Fruit fly (Drosophila melanogaster) S2 (cell line): ENCODE data around the gene CG11755.

Experiments used
- CG8478 ChIP-seq: fragments of >200 bp; optimal IDR thresholded peaks from 2 replicates; lab custom pipeline; 2018
- CTCF ChIP-seq, 2 experiments: fragments of >200 bp; optimal IDR thresholded peaks; 2 replicates each; lab custom pipeline; 2018

CG11755 gene

dm6 chr3R:8663668-8664283 is 12.9 kb upstream of the CG11755 start, which contains the start of gene CG8032:
Gene CG8032 (plus strand): TSS chr3R:8664115.
- TF ChIP-seq CG8478 (lab: Kevin White, UChicago) = no peak
- TF ChIP-seq CTCF (optimal IDR thresholded peaks at IDR 0.05; lab: Kevin White, UChicago) = no peak

DNA sequence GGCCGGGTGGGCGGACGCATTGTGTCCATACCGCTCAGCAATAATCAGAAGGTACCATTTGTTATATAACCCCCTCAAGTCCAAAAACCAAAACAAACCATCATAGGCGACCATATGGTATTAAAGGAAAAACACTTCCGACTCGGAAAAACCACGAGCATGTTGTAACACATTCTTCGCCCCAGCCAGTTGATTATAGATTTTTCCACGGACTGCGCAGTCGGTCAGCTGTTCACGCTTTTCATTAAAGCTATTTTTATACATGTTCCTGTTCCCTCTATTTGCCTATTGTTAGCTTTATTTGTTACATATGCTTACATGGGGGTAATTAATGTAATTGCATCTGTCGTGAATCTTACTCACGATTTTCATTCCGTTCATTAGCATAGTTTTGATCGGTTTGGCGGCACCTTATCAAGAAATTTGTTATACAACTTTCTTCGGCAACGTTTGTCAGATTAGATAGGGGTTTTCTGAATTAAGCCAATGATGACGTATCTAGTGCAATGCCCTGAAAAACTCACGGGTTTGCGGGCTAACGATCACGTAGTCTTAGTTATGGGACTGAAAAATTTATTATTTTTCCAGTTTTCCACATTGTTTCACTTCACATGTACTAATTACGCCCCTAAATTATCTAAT is 11.9 kb upstream of the CG11755 start:
- TF ChIP-seq CG8478 (lab: Kevin White, UChicago) (no peak), CTCF (optimal IDR thresholded peaks at IDR 0.05; lab: Kevin White, UChicago) (no peak)

dm6 chr3R:8667568-8667967 is 9.1 kb upstream of the CG11755 start, which contains the start of gene CG8036:
Gene CG8036 (plus strand): TSS chr3R:8667868.
- TF ChIP-seq CTCF (optimal IDR thresholded peaks at IDR 0.05; lab: Kevin White, UChicago) = no peak
- no peak for TF ChIP-seq CG8478 (lab: Kevin White, UChicago)

DNA sequence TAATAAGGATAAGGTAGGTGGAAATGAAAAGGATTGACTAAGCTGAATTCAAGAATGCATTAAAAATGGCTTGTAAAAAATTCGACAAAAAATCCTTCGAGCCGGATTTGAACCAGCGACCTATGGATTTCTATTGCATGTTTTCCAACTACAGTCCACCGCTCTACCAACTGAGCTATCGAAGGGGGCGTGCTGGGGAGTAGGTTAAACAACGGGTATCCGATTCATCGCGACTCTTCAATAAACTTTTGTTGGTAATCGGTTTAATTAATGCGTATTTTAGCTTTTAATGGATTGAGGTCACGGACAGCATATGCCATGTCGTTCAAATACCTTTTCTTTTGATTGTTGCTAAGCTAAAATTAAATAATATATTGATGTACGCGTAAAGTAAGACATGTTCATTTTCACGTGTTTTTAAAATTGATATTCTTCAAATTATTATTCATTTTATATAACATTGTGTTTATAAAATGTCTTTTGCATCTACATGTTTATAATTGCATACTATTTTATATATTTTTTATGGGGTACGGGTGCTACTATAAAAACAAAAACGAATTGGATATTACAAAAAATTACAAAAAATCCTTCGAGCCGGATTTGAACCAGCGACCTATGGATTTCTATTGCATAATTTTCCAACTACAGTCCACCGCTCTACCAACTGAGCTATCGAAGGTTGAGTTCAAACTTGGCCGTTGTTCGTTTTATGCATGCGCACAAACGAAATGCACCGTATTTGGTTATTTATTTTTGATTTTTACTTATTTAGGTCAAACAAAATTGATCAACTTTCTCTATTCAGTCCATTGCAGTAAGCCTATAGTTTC is 8.5 kb upstream of the CG11755 start:
- no peak for TF ChIP-seq CTCF (optimal IDR thresholded peaks at IDR 0.05; lab: Kevin White, UChicago)
- no peak for TF ChIP-seq CG8478 (lab: Kevin White, UChicago)

DNA sequence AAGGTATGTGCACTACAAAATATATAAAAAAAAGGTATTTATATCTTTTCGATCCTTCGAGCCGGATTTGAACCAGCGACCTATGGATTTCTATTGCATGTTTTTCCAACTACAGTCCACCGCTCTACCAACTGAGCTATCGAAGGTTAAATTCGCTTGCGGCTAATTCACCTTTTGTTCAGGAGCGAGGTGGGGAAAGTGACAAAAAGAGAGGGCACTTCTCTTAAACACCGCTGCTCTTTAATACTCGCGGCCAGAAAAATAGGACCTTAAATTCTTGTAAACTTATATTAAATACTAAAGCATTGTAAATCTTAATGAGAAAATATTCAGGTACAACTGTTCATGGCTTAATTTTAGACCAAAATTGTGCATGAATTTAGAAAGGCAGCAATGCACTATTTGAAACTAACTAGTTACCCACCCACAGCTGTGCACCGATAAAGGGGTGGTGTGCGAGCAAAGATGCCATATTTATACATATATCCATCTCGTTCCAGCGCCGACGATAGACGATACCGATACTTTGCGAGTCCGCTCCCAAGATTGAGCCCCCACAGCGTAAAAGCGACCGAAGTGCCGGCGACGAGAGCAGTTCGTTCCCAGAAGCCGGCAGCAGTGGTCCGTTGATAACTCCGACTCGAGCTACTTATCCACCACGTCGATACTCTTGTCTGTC is 7.5 kb upstream of the CG11755 start:
- TF ChIP-seq CG8478 (lab: Kevin White, UChicago) = no peak
- no peak for TF ChIP-seq CTCF (optimal IDR thresholded peaks at IDR 0.05; lab: Kevin White, UChicago)

dm6 chr3R:8669900-8670528 is 6.7 kb upstream of the CG11755 start:
- no peak for TF ChIP-seq CTCF (optimal IDR thresholded peaks at IDR 0.05; lab: Kevin White, UChicago)
- no peak for TF ChIP-seq CG8478 (lab: Kevin White, UChicago)

dm6 chr3R:8670529-8671491 is 5.9 kb upstream of the CG11755 start, which contains the start of gene p:
Gene p (minus strand): TSS chr3R:8670684.
- no peak for TF ChIP-seq CG8478 (lab: Kevin White, UChicago)

- TF ChIP-seq CTCF (optimal IDR thresholded peaks at IDR 0.05; lab: Kevin White, UChicago) (no peak), CG8478 (lab: Kevin White, UChicago) (no peak)
Measured at dm6 chr3R:8673803-8674234, 2.9 kb upstream of the CG11755 start, which contains the start of gene mRpL19. Gene mRpL19 (plus strand): TSS chr3R:8674109.

DNA sequence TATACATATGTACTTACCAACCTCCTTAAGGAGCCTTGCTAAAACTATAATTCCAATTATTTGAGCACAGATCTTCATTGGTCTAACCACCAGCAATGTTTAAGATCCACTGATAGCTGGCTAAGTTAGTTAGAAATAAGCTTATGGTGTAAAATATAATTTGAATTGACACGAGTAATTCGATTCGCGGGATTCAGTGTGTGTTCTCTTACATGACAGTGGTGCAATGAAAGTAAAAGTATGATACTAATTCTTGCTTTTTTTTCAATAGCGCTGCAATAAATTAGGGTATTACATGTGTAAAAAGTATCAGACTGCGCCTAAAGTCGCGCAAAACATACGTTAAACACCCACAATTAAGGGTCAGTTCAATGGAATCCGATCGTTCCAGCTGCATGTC is 3.2 kb downstream of the CG11755 start, which contains the start of gene CG33325:
Gene CG33325, minus strand, starts transcription at position 101 of the 400 bp plus-strand sequence.
- TF ChIP-seq CTCF (optimal IDR thresholded peaks at IDR 0.05; lab: Kevin White, UChicago) (no peak), CG8478 (lab: Kevin White, UChicago) (no peak)

DNA sequence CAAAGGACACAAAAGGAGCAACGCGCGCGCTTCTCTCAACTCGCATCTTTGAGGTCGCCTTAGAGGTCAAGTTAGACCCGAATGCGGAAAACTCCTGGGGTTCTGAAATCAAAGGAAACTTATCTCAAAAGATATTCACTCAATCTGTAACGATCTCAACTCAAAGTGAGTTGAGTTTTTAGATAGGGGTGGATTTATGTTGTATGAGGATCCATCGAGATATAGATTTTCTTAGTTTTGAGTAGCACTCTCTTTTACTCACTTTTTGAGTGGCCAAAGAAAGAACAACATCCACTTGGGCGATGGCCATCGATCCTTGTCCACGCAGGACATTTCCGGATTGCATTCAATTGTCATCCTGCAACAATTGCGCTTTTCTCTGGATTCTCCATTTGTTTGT is 3.9 kb downstream of the CG11755 start:
- TF ChIP-seq CTCF (optimal IDR thresholded peaks at IDR 0.05; lab: Kevin White, UChicago) (no peak), CG8478 (lab: Kevin White, UChicago) (no peak)

DNA sequence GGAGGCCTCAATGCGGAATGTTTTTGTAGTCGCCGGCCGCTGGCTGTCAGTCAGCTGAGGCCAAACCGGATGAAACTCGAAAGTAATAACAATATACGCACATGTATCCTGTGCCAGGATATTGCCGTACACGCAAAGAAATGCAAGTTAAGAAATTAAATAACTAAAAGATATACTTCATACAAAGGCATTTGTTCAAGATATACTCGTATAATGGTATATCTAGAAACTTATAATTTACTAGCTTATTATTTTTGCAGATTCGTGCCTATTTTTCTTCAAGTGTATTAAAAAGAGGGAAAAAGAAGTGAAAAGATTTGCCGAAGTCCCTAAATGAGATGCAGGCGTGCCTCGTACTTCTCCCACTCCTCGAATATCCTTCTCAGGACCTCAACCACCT is 6.6 kb downstream of the CG11755 start:
- TF ChIP-seq CG8478 (lab: Kevin White, UChicago) (no peak), CTCF (optimal IDR thresholded peaks at IDR 0.05; lab: Kevin White, UChicago) (no peak)

- TF ChIP-seq CTCF (optimal IDR thresholded peaks at IDR 0.05; lab: Kevin White, UChicago) (no peak), CG8478 (lab: Kevin White, UChicago) (no peak)
Measured at dm6 chr3R:8684328-8685177, 7.8 kb downstream of the CG11755 start, which contains the start of gene CG44227. Gene CG44227 (minus strand): TSS chr3R:8685176.
